ENCODE assay signal across 4 worm cellular contexts in genomic region chrIII:3232650-3233152, ce11.
TF ChIP-seq lines count a peak whose summit lies in the region.

Gene Y53G8AL.1, plus strand, starts transcription at chrIII:3233102.

TF ChIP-seq in whole organism, L4 larva, 104 proteins besides CTCF, POLR2A, EP300 and RAD21:
- TF ChIP-seq set-16 (GFP tag; IDR thresholded peaks at IDR 0.05; lab: Robert Waterston, UW) (peak; percentile 71), spr-3 (GFP tag; optimal IDR thresholded peaks at IDR 0.05; lab: Kevin White, UChicago) (no peak), nhr-42 (GFP tag; IDR thresholded peaks at IDR 0.05; lab: Robert Waterston, UW) (no peak)

TF ChIP-seq in whole organism, early embryonic, 17 proteins besides CTCF, POLR2A, EP300 and RAD21:
- TF ChIP-seq aly-1 (tag; optimal IDR thresholded peaks at IDR 0.05; lab: Kevin White, UChicago) (no peak), ceh-36 (tag; optimal IDR thresholded peaks at IDR 0.05; lab: Kevin White, UChicago) (no peak), pes-1 (GFP tag; IDR thresholded peaks at IDR 0.05; lab: Robert Waterston, UW) (peak; percentile 38; the same call in 1 of the 2 replicates), ama-1 (optimal IDR thresholded peaks at IDR 0.05; lab: Kevin White, UChicago) (no peak)

TF ChIP-seq in whole organism, late embryonic, 69 proteins besides CTCF, POLR2A, EP300 and RAD21:
- TF ChIP-seq fax-1 (tag; optimal IDR thresholded peaks at IDR 0.05; lab: Kevin White, UChicago) (no peak), ceh-34 (tag; optimal IDR thresholded peaks at IDR 0.05; lab: Kevin White, UChicago) (no peak), ceh-14 (tag; optimal IDR thresholded peaks at IDR 0.05; lab: Kevin White, UChicago) (peak; percentile 40)
TF ChIP-seq in whole organism, late embryonic: peak in this region for 1.

TF ChIP-seq in whole organism, young adult, 124 proteins besides CTCF, POLR2A, EP300 and RAD21:
- TF ChIP-seq egrh-3 (GFP tag; IDR thresholded peaks at IDR 0.05; lab: Robert Waterston, UW) (peak; percentile 19; the same call in 1 of the 2 replicates), T07F8.4 (tag; optimal IDR thresholded peaks at IDR 0.05; lab: Kevin White, UChicago) (no peak), zfh-2 (GFP tag; conservative IDR thresholded peaks at IDR 0.05; lab: Robert Waterston, UW) (peak; percentile 74), madf-10 (tag; optimal IDR thresholded peaks at IDR 0.05; lab: Kevin White, UChicago) (no peak), ztf-6 (GFP tag; IDR thresholded peaks at IDR 0.05; lab: Robert Waterston, UW) (no peak)
